Worm (Caenorhabditis elegans) whole organism, L1 larva: Measurements from ENCODE around the gene hlh-4.

Experiments used
- C04F5.9 ChIP-seq: sonication (generic microtip); optimal IDR thresholded peaks from 2 replicates; lab custom pipeline; 2016; ENCODE audit warnings: missing genetic modification characterization, missing compliant biosample characterization
- C34B4.2 ChIP-seq: sonication (generic microtip); optimal IDR thresholded peaks from 2 replicates; lab custom pipeline; 2017; ENCODE audit warnings: mild to moderate bottlenecking, missing genetic modification characterization, missing compliant biosample characterization
- aha-1 ChIP-seq: fragments of 150-350 bp; optimal IDR thresholded peaks from 2 replicates; lab custom pipeline; 2014; ENCODE audit warnings: missing biosample characterization, missing genetic modification characterization
- ceh-63 ChIP-seq: fragments of 200-800 bp; sonication (Bioruptor generic); optimal IDR thresholded peaks from 2 replicates; lab custom pipeline; 2018; ENCODE audit warnings: mild to moderate bottlenecking, missing genetic modification characterization, missing compliant biosample characterization
- egl-27 ChIP-seq, 2 experiments: fragments of 150-350 bp in 1 of 2; sonication (generic microtip); optimal IDR thresholded peaks; 3 replicates each; lab custom pipeline; 2017 to 2018; ENCODE audit warnings: missing biosample characterization in 2 of 2, missing genetic modification characterization in 2 of 2, missing genetic modification reagents in 2 of 2
- elt-2 ChIP-seq: sonication (generic microtip); optimal IDR thresholded peaks from 2 replicates; lab custom pipeline; 2016; ENCODE audit warnings: missing genetic modification characterization, mild to moderate bottlenecking, inconsistent platforms, missing compliant biosample characterization, missing genetic modification reagents
- fkh-8 ChIP-seq: sonication (generic microtip); optimal IDR thresholded peaks from 2 replicates; lab custom pipeline; 2016; ENCODE audit warnings: mild to moderate bottlenecking, missing genetic modification characterization, missing compliant biosample characterization
- hlh-17 ChIP-seq: fragments of 200-800 bp; sonication (Bioruptor generic); optimal IDR thresholded peaks from 2 replicates; lab custom pipeline; 2018; ENCODE audit warnings: missing genetic modification characterization, mild to moderate bottlenecking, missing compliant biosample characterization, moderate library complexity, borderline replicate concordance
- hpl-2 ChIP-seq: fragments of 150-350 bp; optimal IDR thresholded peaks from 2 replicates; lab custom pipeline; 2014; ENCODE audit warnings: missing biosample characterization, missing genetic modification reagents, missing genetic modification characterization
- lin-35 ChIP-seq, 2 experiments: fragments of 150-350 bp; optimal IDR thresholded peaks; 2 replicates each; lab custom pipeline; 2014; ENCODE audit warnings: missing biosample characterization in 2 of 2, missing genetic modification characterization in 2 of 2, missing genetic modification reagents in 2 of 2
- mdl-1 ChIP-seq, 2 experiments: fragments of 150-350 bp; optimal IDR thresholded peaks; 2 replicates each; lab custom pipeline; 2014 to 2017; ENCODE audit warnings: missing biosample characterization in 2 of 2, missing genetic modification characterization in 2 of 2, inconsistent platforms in 1 of 2
- nhr-47 ChIP-seq: sonication (generic microtip); optimal IDR thresholded peaks from 2 replicates; lab custom pipeline; 2016; ENCODE audit warnings: mild to moderate bottlenecking, missing genetic modification characterization, moderate library complexity, missing compliant biosample characterization
- pax-3 ChIP-seq: fragments of 200-800 bp; sonication (Bioruptor generic); optimal IDR thresholded peaks from 2 replicates; lab custom pipeline; 2018; ENCODE audit warnings: mild to moderate bottlenecking, missing genetic modification characterization, moderate library complexity, missing compliant biosample characterization
- xbp-1 ChIP-seq: sonication (generic microtip); optimal IDR thresholded peaks from 2 replicates; lab custom pipeline; 2016; ENCODE audit warnings: missing genetic modification characterization, missing compliant biosample characterization

The hlh-4 gene

ce11 chrIII:9694474-9694873, 44.4 kb downstream of the hlh-4 start, which contains the start of gene set-3:
TSS of gene set-3 (minus strand) at chrIII:9694574.
- TF ChIP-seq hlh-17 (GFP tag; lab: Kevin White, UChicago) (no peak), mdl-1 (tag; optimal IDR thresholded peaks at IDR 0.05; lab: Kevin White, UChicago) (no peak), egl-27 (tag; optimal IDR thresholded peaks at IDR 0.05; lab: Kevin White, UChicago) (no peak), ceh-63 (GFP tag; lab: Kevin White, UChicago) (no peak), fkh-8 (tag; lab: Kevin White, UChicago) (no peak), aha-1 (tag; lab: Kevin White, UChicago) (no peak), C34B4.2 (tag; lab: Kevin White, UChicago) (no peak)

DNA sequence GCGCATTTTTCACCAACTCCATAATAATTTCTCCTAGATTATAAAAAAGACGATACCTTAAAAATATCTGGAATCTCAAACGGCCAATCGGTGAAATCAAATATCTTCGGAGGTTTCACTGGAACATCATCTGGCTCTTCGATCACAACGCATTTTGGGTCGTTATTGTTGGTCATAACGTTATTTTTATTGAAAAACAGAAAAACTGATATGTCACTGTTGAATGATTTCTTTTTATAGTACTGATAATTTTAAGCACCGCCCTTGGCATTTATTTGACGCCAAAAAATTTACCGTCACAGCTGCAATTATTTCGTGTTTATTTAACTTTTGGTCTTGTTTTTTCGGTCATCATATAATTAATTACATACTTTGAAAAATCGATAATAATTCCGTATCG, 48.8 kb downstream of the hlh-4 start, which contains the start of gene best-5:
Gene best-5, minus strand, starts transcription at position 210 of the 400 bp plus-strand sequence.
- TF ChIP-seq xbp-1 (tag; lab: Kevin White, UChicago), result no peak
- no peak for TF ChIP-seq C04F5.9
- TF ChIP-seq mdl-1 (tag; optimal IDR thresholded peaks at IDR 0.05; lab: Kevin White, UChicago), result no peak
- no peak for TF ChIP-seq nhr-47 (tag; lab: Kevin White, UChicago)

- TF ChIP-seq elt-2 (tag; lab: Kevin White, UChicago) (peak; percentile 77), lin-35 (GFP tag; optimal IDR thresholded peaks at IDR 0.05; lab: Kevin White, UChicago) (peak in 1 of 2 experiments; percentile 21), pax-3 (tag; lab: Kevin White, UChicago) (no peak), hpl-2 (GFP tag; lab: Kevin White, UChicago) (no peak)
These were observed 49.5 kb downstream of the hlh-4 start for ce11 chrIII:9689377-9689776.
